Fruit fly (Drosophila melanogaster): ENCODE data around the gene CG1236.

CG1236 gene

dm6 chr3R:5705469-5706067, 31.0 kb upstream of the CG1236 start (continued):
- TF ChIP-seq CG4820 (GFP tag; optimal IDR thresholded peaks at IDR 0.05) (peak; percentile 5), Atf6 (GFP tag; IDR thresholded peaks at IDR 0.05) (peak; percentile 55; the same call in 1 of the 2 replicates), CG1233 (GFP tag; optimal IDR thresholded peaks at IDR 0.05) (peak; percentile 67), CG1647 (GFP tag; optimal IDR thresholded peaks at IDR 0.05) (peak; percentile 27), insv (GFP tag; optimal IDR thresholded peaks at IDR 0.05) (no peak), gcm (GFP tag; optimal IDR thresholded peaks at IDR 0.05) (peak; percentile 54), Hr3 (GFP tag; optimal IDR thresholded peaks at IDR 0.05) (peak; percentile 45), CG3847 (GFP tag; IDR thresholded peaks at IDR 0.05) (peak; percentile 27; the same call in 1 of the 2 replicates), Oli (tag; optimal IDR thresholded peaks at IDR 0.05) (peak; percentile 76), CG12942 (GFP tag; optimal IDR thresholded peaks at IDR 0.05) (no peak), E2f1 (GFP tag; IDR thresholded peaks at IDR 0.05) (peak; percentile 29; the same call in 1 of the 2 replicates), CG12659 (GFP tag; optimal IDR thresholded peaks at IDR 0.05) (peak; percentile 62), Xbp1 (GFP tag; optimal IDR thresholded peaks at IDR 0.05) (peak; percentile 56), CG6765 (GFP tag; optimal IDR thresholded peaks at IDR 0.05) (peak; percentile 61), mirr (GFP tag; optimal IDR thresholded peaks at IDR 0.05) (peak; percentile 40), tx (GFP tag; optimal IDR thresholded peaks at IDR 0.05) (peak; percentile 54), Ravus (GFP tag; IDR thresholded peaks at IDR 0.05) (peak; percentile 1; the same call in 1 of the 2 replicates), p53 (GFP tag; optimal IDR thresholded peaks at IDR 0.05) (no peak), CG2116 (GFP tag; optimal IDR thresholded peaks at IDR 0.05) (peak; percentile 0), CG9727 (GFP tag; optimal IDR thresholded peaks at IDR 0.05) (peak; percentile 69), CG1024 (GFP tag; IDR thresholded peaks at IDR 0.05) (no peak), crc (GFP tag; optimal IDR thresholded peaks at IDR 0.05) (no peak), crp (GFP tag; optimal IDR thresholded peaks at IDR 0.05) (no peak), hkb (optimal IDR thresholded peaks at IDR 0.05) (no peak), hkb (GFP tag; IDR thresholded peaks at IDR 0.05) (peak; percentile 25; the same call in 1 of the 2 replicates), lab (GFP tag; optimal IDR thresholded peaks at IDR 0.05) (peak; percentile 66), Hmr (GFP tag; optimal IDR thresholded peaks at IDR 0.05) (peak; percentile 60), CG18619 (GFP tag; optimal IDR thresholded peaks at IDR 0.05) (peak; percentile 59), Doc3 (GFP tag; IDR thresholded peaks at IDR 0.05; ENCODE audit: partially characterized antibody) (no peak), CG10147 (GFP tag; optimal IDR thresholded peaks at IDR 0.05) (peak; percentile 72), CG11398 (GFP tag; optimal IDR thresholded peaks at IDR 0.05) (peak; percentile 8), CG14667 (GFP tag; IDR thresholded peaks at IDR 0.05) (no peak), abd-A (tag; optimal IDR thresholded peaks at IDR 0.05) (no peak), danr (GFP tag; IDR thresholded peaks at IDR 0.05) (peak; percentile 36; the same call in 1 of the 2 replicates), fd96Cb (tag; optimal IDR thresholded peaks at IDR 0.05) (peak; percentile 71), tna (GFP tag; IDR thresholded peaks at IDR 0.05; ENCODE audit: partially characterized antibody) (no peak), klu (GFP tag; IDR thresholded peaks at IDR 0.05) (peak; percentile 38; the same call in 1 of the 2 replicates), BEAF-32 (GFP tag; optimal IDR thresholded peaks at IDR 0.05) (no peak), dimm (GFP tag; IDR thresholded peaks at IDR 0.05) (no peak), CG10543 (GFP tag; optimal IDR thresholded peaks at IDR 0.05) (peak; percentile 66), tll (GFP tag; optimal IDR thresholded peaks at IDR 0.05) (no peak), CG6791 (GFP tag; IDR thresholded peaks at IDR 0.05; ENCODE audit: partially characterized antibody) (no peak), CG10274 (GFP tag; optimal IDR thresholded peaks at IDR 0.05) (peak; percentile 19), CG10979 (tag; optimal IDR thresholded peaks at IDR 0.05) (peak; percentile 80), ind (GFP tag; optimal IDR thresholded peaks at IDR 0.05) (peak; percentile 42), CG10366 (GFP tag; IDR thresholded peaks at IDR 0.05) (peak; percentile 17; the same call in 1 of the 2 replicates), H2.0 (GFP tag; IDR thresholded peaks at IDR 0.05) (no peak), B-H2 (GFP tag; optimal IDR thresholded peaks at IDR 0.05) (no peak), CG30020 (tag; optimal IDR thresholded peaks at IDR 0.05) (peak; percentile 18)

Data from whole organism, embryonic.